Worm (Caenorhabditis elegans) whole organism, young adult: ENCODE data around the gene fzo-1.

Experiments used
- B0035.1 ChIP-seq: sonication (generic microtip); optimal IDR thresholded peaks from 2 replicates; lab custom pipeline; 2016; ENCODE audit warnings: missing genetic modification characterization, mild to moderate bottlenecking, missing compliant biosample characterization, missing genotype, missing genetic modification reagents
- C17E4.6 ChIP-seq: fragments of 200-800 bp; sonication (Bioruptor generic); IDR thresholded peaks from 2 replicates; pipeline ENCODE4 v1.3.6; 2022; ENCODE audit warnings: missing genetic modification reagents, missing genetic modification characterization, missing compliant biosample characterization
- F23B12.7 ChIP-seq: sonication (generic microtip); optimal IDR thresholded peaks from 2 replicates; lab custom pipeline; 2017; ENCODE audit warnings: missing genetic modification characterization, mild to moderate bottlenecking, missing compliant biosample characterization, antibody characterized with exemption, moderate library complexity; ENCODE audit not compliant: insufficient read depth
- F37B4.10 ChIP-seq: fragments of 200-800 bp; sonication (Bioruptor generic); IDR thresholded peaks from 2 replicates; pipeline ENCODE4 v1.3.6; 2022; ENCODE audit warnings: missing genetic modification characterization, missing compliant biosample characterization
- T07F8.4 ChIP-seq: sonication (generic microtip); optimal IDR thresholded peaks from 2 replicates; lab custom pipeline; 2016; ENCODE audit warnings: mild to moderate bottlenecking, missing genetic modification characterization, moderate library complexity, missing compliant biosample characterization
- Y53G8AR.9 ChIP-seq: fragments of 200-800 bp; sonication (Bioruptor generic); conservative IDR thresholded peaks from 2 replicates; pipeline ENCODE4 v1.3.6; 2022; ENCODE audit warnings: missing genetic modification reagents, missing genetic modification characterization, missing compliant biosample characterization
- Y95B8A.8 ChIP-seq: fragments of 200-800 bp; sonication (Bioruptor generic); IDR thresholded peaks from 2 replicates; pipeline ENCODE4 v1.3.6; 2022; ENCODE audit warnings: missing genetic modification reagents, missing genetic modification characterization, missing compliant biosample characterization
- ama-1 ChIP-seq, 3 experiments: fragments of 150-350 bp in 1 of 3; sonication (generic microtip) in 2 of 3; optimal IDR thresholded peaks; 2 replicates each; lab custom pipeline; 2014 to 2018; ENCODE audit warnings: missing biosample characterization in 2 of 3, missing genetic modification characterization in 2 of 3, missing genetic modification reagents in 2 of 3
- aptf-2 ChIP-seq: fragments of 200-800 bp; sonication (Bioruptor generic); conservative IDR thresholded peaks from 2 replicates; pipeline ENCODE4 v1.3.6; 2022; ENCODE audit warnings: missing genetic modification reagents, missing genetic modification characterization, missing compliant biosample characterization
- athp-1 ChIP-seq: sonication (generic microtip); optimal IDR thresholded peaks from 2 replicates; lab custom pipeline; 2017; ENCODE audit warnings: mild to moderate bottlenecking, missing genetic modification characterization, missing compliant biosample characterization
- bed-1 ChIP-seq: fragments of 200-800 bp; sonication (Bioruptor generic); IDR thresholded peaks from 2 replicates; pipeline ENCODE4 v1.3.6; 2022; ENCODE audit warnings: missing genetic modification reagents, missing genetic modification characterization, missing compliant biosample characterization
- bed-2 ChIP-seq: fragments of 200-800 bp; sonication (Bioruptor generic); IDR thresholded peaks from 2 replicates; pipeline ENCODE4 v1.3.6; 2022; ENCODE audit warnings: missing genetic modification reagents, missing genetic modification characterization, missing compliant biosample characterization
- cebp-2 ChIP-seq: fragments of 200-800 bp; sonication (Bioruptor generic); IDR thresholded peaks from 2 replicates; pipeline ENCODE4 v1.3.6; 2022; ENCODE audit warnings: missing genetic modification characterization, missing compliant biosample characterization
- ceh-27 ChIP-seq: fragments of 200-800 bp; sonication (Bioruptor generic); optimal IDR thresholded peaks from 2 replicates; lab custom pipeline; 2018; ENCODE audit warnings: mild to moderate bottlenecking, missing genetic modification characterization, moderate library complexity, missing compliant biosample characterization
- ceh-40 ChIP-seq: fragments of 200-800 bp; sonication (Bioruptor generic); IDR thresholded peaks from 2 replicates; pipeline ENCODE4 v1.3.6; 2022; ENCODE audit warnings: missing genetic modification characterization, missing compliant biosample characterization
- ceh-79 ChIP-seq: sonication (generic microtip); optimal IDR thresholded peaks from 2 replicates; lab custom pipeline; 2017; ENCODE audit warnings: mild to moderate bottlenecking, missing genetic modification characterization, missing compliant biosample characterization
- dox-1 ChIP-seq: fragments of 200-800 bp; sonication (Bioruptor generic); IDR thresholded peaks from 2 replicates; pipeline ENCODE4 v1.3.6; 2022; ENCODE audit warnings: missing genetic modification reagents, missing genetic modification characterization, missing compliant biosample characterization
- dpl-1 ChIP-seq: fragments of 150-350 bp; optimal IDR thresholded peaks from 2 replicates; lab custom pipeline; 2014; ENCODE audit warnings: missing biosample characterization, missing genetic modification reagents, missing genetic modification characterization
- efl-1 ChIP-seq: fragments of 150-350 bp; optimal IDR thresholded peaks from 2 replicates; lab custom pipeline; 2014; ENCODE audit warnings: missing biosample characterization, missing genetic modification reagents, missing genetic modification characterization
- egl-18 ChIP-seq: fragments of 200-800 bp; sonication (Bioruptor generic); IDR thresholded peaks from 2 replicates; pipeline ENCODE4 v1.3.6; 2022; ENCODE audit warnings: missing genetic modification reagents, missing genetic modification characterization, missing compliant biosample characterization
- ekl-4 ChIP-seq: fragments of 200-800 bp; sonication (Bioruptor generic); IDR thresholded peaks from 2 replicates; pipeline ENCODE4 v1.3.6; 2022; ENCODE audit warnings: missing genetic modification reagents, missing genetic modification characterization, missing compliant biosample characterization
- ets-4 ChIP-seq: fragments of 200-800 bp; sonication (Bioruptor generic); optimal IDR thresholded peaks from 2 replicates; lab custom pipeline; 2018; ENCODE audit warnings: mild to moderate bottlenecking, missing genetic modification characterization, missing compliant biosample characterization
- hlh-12 ChIP-seq: sonication (generic microtip); optimal IDR thresholded peaks from 2 replicates; lab custom pipeline; 2016; ENCODE audit warnings: missing genetic modification characterization, missing compliant biosample characterization
- lag-1 ChIP-seq: fragments of 200-800 bp; sonication (Bioruptor generic); IDR thresholded peaks from 2 replicates; pipeline ENCODE4 v1.3.6; 2022; ENCODE audit warnings: missing genetic modification reagents, missing genetic modification characterization, missing compliant biosample characterization
- lin-26 ChIP-seq: fragments of 200-800 bp; sonication (Bioruptor generic); IDR thresholded peaks from 2 replicates; pipeline ENCODE4 v1.3.6; 2022; ENCODE audit warnings: missing genetic modification reagents, missing genetic modification characterization, missing compliant biosample characterization
- madf-10 ChIP-seq: sonication (generic microtip); optimal IDR thresholded peaks from 2 replicates; lab custom pipeline; 2016; ENCODE audit warnings: mild to moderate bottlenecking, missing genetic modification characterization, missing compliant biosample characterization
- madf-6 ChIP-seq: fragments of 200-800 bp; sonication (Bioruptor generic); IDR thresholded peaks from 2 replicates; pipeline ENCODE4 v1.3.6; 2022; ENCODE audit warnings: missing genetic modification reagents, missing genetic modification characterization, missing compliant biosample characterization
- mel-28 ChIP-seq: sonication (generic microtip); optimal IDR thresholded peaks from 2 replicates; lab custom pipeline; 2016; ENCODE audit warnings: borderline replicate concordance, mild to moderate bottlenecking, missing genetic modification characterization, missing compliant biosample characterization
- mes-4 ChIP-seq: sonication (generic microtip); optimal IDR thresholded peaks from 2 replicates; lab custom pipeline; 2016; ENCODE audit warnings: missing genotype, missing genetic modification characterization, missing compliant biosample characterization
- nhr-90 ChIP-seq: sonication (generic microtip); optimal IDR thresholded peaks from 2 replicates; lab custom pipeline; 2016; ENCODE audit warnings: missing genotype, mild to moderate bottlenecking, missing genetic modification characterization, missing compliant biosample characterization
- rec-8 ChIP-seq, 2 experiments: sonication (generic microtip); optimal IDR thresholded peaks; 2 replicates each; lab custom pipeline; 2016; ENCODE audit warnings: mild to moderate bottlenecking in 2 of 2, missing genetic modification characterization in 2 of 2, missing genetic modification reagents in 2 of 2, missing genotype in 2 of 2, missing biosample characterization in 1 of 2, missing compliant biosample characterization in 1 of 2, moderate library complexity in 1 of 2
- repo-1 ChIP-seq: sonication (generic microtip); optimal IDR thresholded peaks from 2 replicates; lab custom pipeline; 2017; ENCODE audit warnings: mild to moderate bottlenecking, missing genetic modification characterization, missing compliant biosample characterization
- snpc-1.1 ChIP-seq: sonication (generic microtip); optimal IDR thresholded peaks from 2 replicates; lab custom pipeline; 2017; ENCODE audit warnings: missing genetic modification characterization, mild to moderate bottlenecking, missing compliant biosample characterization, antibody characterized with exemption, moderate library complexity, missing genotype, missing genetic modification reagents; ENCODE audit not compliant: insufficient read depth
- snpc-3.4 ChIP-seq: sonication (generic microtip); optimal IDR thresholded peaks from 2 replicates; lab custom pipeline; 2017; ENCODE audit warnings: missing genetic modification characterization, mild to moderate bottlenecking, missing compliant biosample characterization, antibody characterized with exemption, moderate library complexity, missing genotype, missing genetic modification reagents
- somi-1 ChIP-seq: fragments of 200-800 bp; sonication (Bioruptor generic); optimal IDR thresholded peaks from 2 replicates; lab custom pipeline; 2018; ENCODE audit warnings: mild to moderate bottlenecking, missing genetic modification characterization, missing compliant biosample characterization
- sptf-2 ChIP-seq: fragments of 200-800 bp; sonication (Bioruptor generic); optimal IDR thresholded peaks from 2 replicates; lab custom pipeline; 2018; ENCODE audit warnings: mild to moderate bottlenecking, missing genetic modification characterization, missing compliant biosample characterization
- tbx-9 ChIP-seq: sonication (generic microtip); optimal IDR thresholded peaks from 2 replicates; lab custom pipeline; 2016; ENCODE audit warnings: borderline replicate concordance, missing genetic modification characterization, inconsistent platforms, missing compliant biosample characterization
- ztf-25 ChIP-seq: fragments of 200-800 bp; sonication (Bioruptor generic); IDR thresholded peaks from 2 replicates; pipeline ENCODE4 v1.3.6; 2022; ENCODE audit warnings: missing genetic modification reagents, missing genetic modification characterization, missing compliant biosample characterization

The fzo-1 gene

DNA sequence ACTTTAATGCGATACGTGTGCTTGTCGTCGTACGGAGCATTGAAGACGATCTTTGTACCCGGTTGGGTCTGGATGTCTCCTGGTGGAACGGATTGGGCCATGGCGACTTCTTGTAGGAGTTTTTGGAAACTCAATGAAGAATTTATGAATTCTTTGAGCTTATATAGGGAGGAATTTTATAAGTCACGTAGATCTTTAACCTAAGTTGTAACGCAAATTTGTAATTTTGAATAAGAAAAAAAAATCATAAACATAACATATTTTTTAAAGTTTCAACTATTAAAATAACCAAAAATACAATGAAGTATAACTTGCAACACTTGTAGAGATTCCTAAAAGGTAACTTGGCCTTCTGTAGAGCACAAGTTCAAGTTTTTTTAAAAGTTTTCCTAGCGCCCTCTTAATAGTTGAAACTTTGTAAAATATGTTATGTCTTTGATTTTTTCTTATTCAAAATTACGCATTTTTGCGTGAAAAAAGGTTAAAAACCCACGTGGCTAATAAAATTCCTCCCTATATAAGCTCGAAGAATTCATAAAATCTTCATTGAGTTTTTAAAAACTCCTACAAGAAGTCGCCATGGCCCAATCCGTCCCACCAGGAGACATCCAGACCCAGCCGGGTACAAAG lies 38.5 kb downstream of the fzo-1 start, which contains the start of the genes msp-63 and msp-142:
TSS of gene msp-63 (minus strand) at position 101 of the 630 bp plus-strand sequence.
TSS of gene msp-142 (plus strand) at position 580 of the 630 bp plus-strand sequence.
- TF ChIP-seq tbx-9 (tag; lab: Kevin White, UChicago) (no peak), efl-1 (GFP tag; lab: Kevin White, UChicago) (no peak), bed-2 (GFP tag; lab: Robert Waterston, UW) (no peak), mel-28 (no peak), snpc-1.1 (no peak), F37B4.10 (GFP tag; lab: Robert Waterston, UW) (no peak), aptf-2 (GFP tag; lab: Robert Waterston, UW) (no peak), ama-1 (optimal IDR thresholded peaks at IDR 0.05; lab: Kevin White, UChicago) (no peak), ama-1 (GFP tag; optimal IDR thresholded peaks at IDR 0.05; lab: Kevin White, UChicago) (no peak), C17E4.6 (no peak), Y95B8A.8 (GFP tag; lab: Robert Waterston, UW) (no peak), ekl-4 (GFP tag; lab: Robert Waterston, UW) (no peak), athp-1 (no peak), madf-6 (GFP tag; lab: Robert Waterston, UW) (no peak), somi-1 (no peak), repo-1 (tag; lab: Kevin White, UChicago) (no peak), mes-4 (tag; lab: Kevin White, UChicago) (no peak), madf-10 (tag; lab: Kevin White, UChicago) (no peak)

DNA sequence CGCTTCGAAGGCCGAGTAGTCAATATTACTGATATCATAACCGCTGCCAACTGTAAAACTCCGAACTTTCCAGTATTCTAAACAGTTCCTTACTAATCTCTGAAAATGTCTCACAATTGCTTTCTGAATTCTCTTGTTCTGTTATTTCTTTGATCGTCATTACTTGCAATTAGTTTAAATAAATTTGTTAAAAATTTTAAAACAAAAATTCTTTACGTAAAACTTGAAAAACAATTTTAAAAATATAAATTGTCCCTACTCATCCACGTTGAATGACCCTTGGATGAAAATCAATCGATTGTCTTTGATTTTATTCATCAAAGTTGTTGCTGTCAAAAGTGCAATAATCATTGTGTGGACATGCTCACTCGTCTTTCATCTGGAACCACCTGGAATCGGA lies 41.8 kb downstream of the fzo-1 start, which contains the start of gene acdh-8:
TSS of gene acdh-8 (plus strand) at position 301 of the 400 bp plus-strand sequence.
- TF ChIP-seq ceh-40 (GFP tag; lab: Robert Waterston, UW), result no peak
- TF ChIP-seq, all 124 proteins: peak for 0

- TF ChIP-seq Y53G8AR.9 (GFP tag; lab: Robert Waterston, UW), result no peak
- TF ChIP-seq dox-1 (GFP tag; lab: Robert Waterston, UW), result no peak
- no peak for TF ChIP-seq aptf-2 (GFP tag; lab: Robert Waterston, UW)
- TF ChIP-seq sptf-2 (GFP tag; lab: Kevin White, UChicago), result no peak
- TF ChIP-seq T07F8.4 (tag; lab: Kevin White, UChicago), result no peak
- TF ChIP-seq ets-4 (GFP tag; lab: Kevin White, UChicago), result no peak
- no peak for TF ChIP-seq bed-1 (GFP tag; lab: Robert Waterston, UW)
- TF ChIP-seq lag-1 (GFP tag; lab: Robert Waterston, UW), result no peak
These were observed 43.5 kb downstream of the fzo-1 start, which contains the start of gene K05F1.14 for ce11 chrII:5792490-5792889. Gene K05F1.14 (minus strand): TSS chrII:5792590.

- TF ChIP-seq snpc-3.4 (tag; lab: Kevin White, UChicago) (no peak), egl-18 (GFP tag; lab: Robert Waterston, UW) (no peak), F23B12.7 (tag; lab: Kevin White, UChicago) (no peak), tbx-9 (tag; lab: Kevin White, UChicago) (no peak), ztf-25 (GFP tag; lab: Robert Waterston, UW) (no peak), B0035.1 (tag; lab: Kevin White, UChicago) (no peak), dpl-1 (no peak), cebp-2 (no peak), ceh-79 (tag; lab: Kevin White, UChicago) (no peak), nhr-90 (tag; lab: Kevin White, UChicago) (no peak), lin-26 (GFP tag; lab: Robert Waterston, UW) (no peak), ceh-27 (GFP tag; lab: Kevin White, UChicago) (no peak), rec-8 (tag; optimal IDR thresholded peaks at IDR 0.05; lab: Kevin White, UChicago) (no peak), bed-1 (GFP tag; lab: Robert Waterston, UW) (no peak), hlh-12 (tag; lab: Kevin White, UChicago) (no peak)
These were observed 45.7 kb downstream of the fzo-1 start, which contains the start of gene lect-2 for ce11 chrII:5790313-5790773. Gene lect-2 (plus strand): TSS chrII:5790723.
